Worm (Caenorhabditis elegans) whole organism, midembryonic: ENCODE results near the gene Y39A1A.2.

ENCODE experiments used
- T22C8.4 ChIP-seq: fragments of 200-800 bp; sonication (Bioruptor generic); IDR thresholded peaks from 2 replicates; pipeline ENCODE4 v1.3.6; 2022; ENCODE audit warnings: missing genetic modification characterization, missing compliant biosample characterization
- cog-1 ChIP-seq: sonication (generic microtip); optimal IDR thresholded peaks from 2 replicates; lab custom pipeline; 2016; ENCODE audit warnings: missing genetic modification characterization, missing compliant biosample characterization
- flt-1 ChIP-seq: fragments of 200-800 bp; sonication (Bioruptor generic); IDR thresholded peaks from 2 replicates; pipeline ENCODE4 v1.3.6; 2022; ENCODE audit warnings: missing genetic modification characterization, missing compliant biosample characterization
- klf-2 ChIP-seq: fragments of 200-800 bp; sonication (Bioruptor generic); conservative IDR thresholded peaks from 2 replicates; pipeline ENCODE4 v1.3.6; 2022; ENCODE audit warnings: missing genetic modification reagents, missing genetic modification characterization, missing compliant biosample characterization
- med-1 ChIP-seq: sonication (generic microtip); optimal IDR thresholded peaks from 2 replicates; lab custom pipeline; 2017; ENCODE audit warnings: missing genetic modification characterization, mild to moderate bottlenecking, missing compliant biosample characterization, antibody characterized with exemption, missing genetic modification reagents; ENCODE audit not compliant: insufficient read depth
- ref-1 ChIP-seq: fragments of 200-800 bp; sonication (Bioruptor generic); conservative IDR thresholded peaks from 2 replicates; pipeline ENCODE4 v1.3.6; 2022; ENCODE audit warnings: missing genetic modification reagents, missing genetic modification characterization, missing compliant biosample characterization
- tab-1 ChIP-seq: fragments of 200-800 bp; sonication (Bioruptor generic); IDR thresholded peaks from 2 replicates; pipeline ENCODE4 v1.3.6; 2022; ENCODE audit warnings: missing genetic modification characterization, missing compliant biosample characterization
- ztf-23 ChIP-seq: fragments of 200-800 bp; sonication (Bioruptor generic); IDR thresholded peaks from 2 replicates; pipeline ENCODE4 v1.3.6; 2022; ENCODE audit warnings: missing genetic modification reagents, missing genetic modification characterization, missing compliant biosample characterization
- ztf-29 ChIP-seq: fragments of 200-800 bp; sonication (Bioruptor generic); IDR thresholded peaks from 2 replicates; pipeline ENCODE4 v1.3.6; 2022; ENCODE audit warnings: missing genetic modification reagents, missing genetic modification characterization, missing compliant biosample characterization

ce11 chrIII:10592074-10592473 lies 11.3 kb downstream of the Y39A1A.2 start:
- TF ChIP-seq klf-2 (GFP tag; lab: Robert Waterston, UW) (no peak), cog-1 (no peak), ztf-23 (no peak), T22C8.4 (GFP tag; lab: Robert Waterston, UW) (no peak), ztf-29 (no peak), med-1 (GFP tag; lab: Kevin White, UChicago) (no peak), flt-1 (GFP tag; lab: Robert Waterston, UW) (no peak), ref-1 (GFP tag; lab: Robert Waterston, UW) (no peak), tab-1 (no peak)
